Worm (Caenorhabditis elegans): Measurements from ENCODE around the gene BE10.1.

ce11 chrIII:12821331-12821730 lies 32.0 kb upstream of the BE10.1 start:
- TF ChIP-seq ama-1 (optimal IDR thresholded peaks at IDR 0.05) (no peak), ama-1 (GFP tag; optimal IDR thresholded peaks at IDR 0.05) (no peak), mxl-1 (tag; optimal IDR thresholded peaks at IDR 0.05) (no peak), C06A6.2 (GFP tag; conservative IDR thresholded peaks at IDR 0.05) (no peak), B0336.3 (GFP tag; IDR thresholded peaks at IDR 0.05) (no peak), F22D6.2 (tag; optimal IDR thresholded peaks at IDR 0.05) (no peak), unc-62 (GFP tag; optimal IDR thresholded peaks at IDR 0.05) (no peak), lin-54 (GFP tag; optimal IDR thresholded peaks at IDR 0.05) (no peak), nfya-2 (GFP tag; IDR thresholded peaks at IDR 0.05) (no peak), gei-17 (GFP tag; optimal IDR thresholded peaks at IDR 0.05) (no peak), ceh-91 (GFP tag; IDR thresholded peaks at IDR 0.05) (no peak)
